Worm (Caenorhabditis elegans) whole organism, late embryonic: ENCODE results near the gene ZK836.3.

Experiments used
- eyg-1 ChIP-seq: sonication (generic microtip); optimal IDR thresholded peaks from 2 replicates; lab custom pipeline; 2016; ENCODE audit warnings: missing genotype, missing genetic modification characterization, missing compliant biosample characterization
- unc-55 ChIP-seq: sonication (generic microtip); optimal IDR thresholded peaks from 2 replicates; lab custom pipeline; 2017; ENCODE audit warnings: missing biosample characterization, missing genetic modification reagents, missing genetic modification characterization

ce11 chrV:12199474-12199873, 3.7 kb upstream of the ZK836.3 start:
- TF ChIP-seq eyg-1 (tag; lab: Kevin White, UChicago): no peak
- no peak for TF ChIP-seq unc-55 (GFP tag; lab: Kevin White, UChicago)
